Worm (Caenorhabditis elegans): ENCODE data around the gene icl-1.

- TF ChIP-seq flt-1 (GFP tag; IDR thresholded peaks at IDR 0.05) (no peak), med-1 (GFP tag; optimal IDR thresholded peaks at IDR 0.05; ENCODE audit: insufficient read depth) (no peak), ztf-29 (GFP tag; IDR thresholded peaks at IDR 0.05) (no peak)
Observed at ce11 chrV:741820-742219, 14.0 kb upstream of the icl-1 start, which contains the start of gene C05E4.7.

Data from whole organism, midembryonic.